Fruit fly (Drosophila melanogaster) whole organism: ENCODE results near the gene SH3PX1.

Experiments used
- CG8478 ChIP-seq: fragments of >200 bp; optimal IDR thresholded peaks from 2 replicates; lab custom pipeline; 2018; ENCODE audit warnings: inconsistent platforms
- Dll ChIP-seq: fragments of >200 bp; optimal IDR thresholded peaks from 2 replicates; lab custom pipeline; 2017
- EcR ChIP-seq, 2 experiments: fragments of >200 bp; optimal IDR thresholded peaks; 2 replicates each; lab custom pipeline; 2017; ENCODE audit warnings: missing biosample characterization in 2 of 2, missing genetic modification characterization in 2 of 2, missing genetic modification reagents in 2 of 2
- pan ChIP-seq: fragments of >200 bp; optimal IDR thresholded peaks from 2 replicates; lab custom pipeline; 2017
- psq ChIP-seq: fragments of >200 bp; optimal IDR thresholded peaks from 2 replicates; lab custom pipeline; 2017
- usp ChIP-seq: fragments of >200 bp; optimal IDR thresholded peaks from 2 replicates; lab custom pipeline; 2017; ENCODE audit warnings: missing biosample characterization, missing genetic modification characterization, mixed read lengths

The SH3PX1 gene

dm6 chr3L:9675528-9675963, 38.1 kb downstream of the SH3PX1 start:
- TF ChIP-seq psq (lab: Kevin White, UChicago) (no peak), EcR (GFP tag; optimal IDR thresholded peaks at IDR 0.05; lab: Kevin White, UChicago) (no peak)

- TF ChIP-seq CG8478 (no peak), EcR (GFP tag; optimal IDR thresholded peaks at IDR 0.05; lab: Kevin White, UChicago) (no peak), usp (GFP tag; lab: Kevin White, UChicago) (no peak), psq (lab: Kevin White, UChicago) (no peak), Dll (no peak), pan (lab: Kevin White, UChicago) (no peak)
Observed at dm6 chr3L:9674300-9674699, 39.3 kb downstream of the SH3PX1 start.

- TF ChIP-seq usp (GFP tag; lab: Kevin White, UChicago) (no peak), EcR (GFP tag; optimal IDR thresholded peaks at IDR 0.05; lab: Kevin White, UChicago) (no peak), pan (lab: Kevin White, UChicago) (peak; percentile 17)
Observed at dm6 chr3L:9671372-9671771, 42.3 kb downstream of the SH3PX1 start.
